Fruit fly (Drosophila melanogaster): ENCODE measurements around the gene Amun.

The Amun gene

dm6 chrX:11715263-11715659 is at the start of gene Amun:
Gene Amun, minus strand, starts transcription at chrX:11715565.
- TF ChIP-seq CG6792 (GFP tag; optimal IDR thresholded peaks at IDR 0.05) (peak; percentile 43), dac (GFP tag; optimal IDR thresholded peaks at IDR 0.05) (no peak), Hr4 (GFP tag; optimal IDR thresholded peaks at IDR 0.05) (peak; percentile 5), spab (GFP tag; optimal IDR thresholded peaks at IDR 0.05) (peak; percentile 6), CG10631 (GFP tag; optimal IDR thresholded peaks at IDR 0.05) (peak; percentile 16), CG11294 (GFP tag; IDR thresholded peaks at IDR 0.05) (no peak; the same call in 1 of the 2 replicates), OdsH (GFP tag; optimal IDR thresholded peaks at IDR 0.05) (peak; percentile 53), CG8319 (GFP tag; optimal IDR thresholded peaks at IDR 0.05) (no peak), CG7368 (GFP tag; optimal IDR thresholded peaks at IDR 0.05) (peak; percentile 50), CG11902 (GFP tag; optimal IDR thresholded peaks at IDR 0.05) (peak; percentile 7), vri (GFP tag; optimal IDR thresholded peaks at IDR 0.05) (peak; percentile 41), topi (GFP tag; optimal IDR thresholded peaks at IDR 0.05) (peak; percentile 39), CG31627 (GFP tag; optimal IDR thresholded peaks at IDR 0.05) (peak; percentile 62), Sox14 (GFP tag; optimal IDR thresholded peaks at IDR 0.05) (peak; percentile 43), Hr38 (GFP tag; optimal IDR thresholded peaks at IDR 0.05) (no peak), fd59A (GFP tag; optimal IDR thresholded peaks at IDR 0.05) (peak; percentile 26), CG8632 (GFP tag; optimal IDR thresholded peaks at IDR 0.05) (no peak), CG8119 (GFP tag; IDR thresholded peaks at IDR 0.05) (0 out of 3 replicates have a peak, but pooled peaks have one; percentile 20), CG32006 (GFP tag; optimal IDR thresholded peaks at IDR 0.05) (peak; percentile 64), cyc (GFP tag; optimal IDR thresholded peaks at IDR 0.05) (peak; percentile 25), Eip75B (GFP tag; optimal IDR thresholded peaks at IDR 0.05) (peak; percentile 36), Smox (GFP tag; optimal IDR thresholded peaks at IDR 0.05) (peak; percentile 63), pdm3 (GFP tag; optimal IDR thresholded peaks at IDR 0.05) (peak; percentile 52), CG4318 (GFP tag; optimal IDR thresholded peaks at IDR 0.05) (peak; percentile 16), Hr39 (GFP tag; optimal IDR thresholded peaks at IDR 0.05) (peak; percentile 63), Sox15 (GFP tag; optimal IDR thresholded peaks at IDR 0.05) (no peak), eg (GFP tag; IDR thresholded peaks at IDR 0.05) (peak; percentile 41), Sox102F (GFP tag; optimal IDR thresholded peaks at IDR 0.05) (no peak), Blimp-1 (GFP tag; optimal IDR thresholded peaks at IDR 0.05) (no peak), CG34406 (GFP tag; optimal IDR thresholded peaks at IDR 0.05) (no peak), CG16779 (tag; optimal IDR thresholded peaks at IDR 0.05) (no peak), CG3919 (GFP tag; optimal IDR thresholded peaks at IDR 0.05) (peak; percentile 26), Eip78C (GFP tag) (peak; percentile 59), CG11762 (GFP tag; optimal IDR thresholded peaks at IDR 0.05; ENCODE audit: insufficient read depth) (no peak), Ets21C (GFP tag; optimal IDR thresholded peaks at IDR 0.05) (peak; percentile 22), Gug (GFP tag; IDR thresholded peaks at IDR 0.05) (no peak), fkh (GFP tag; optimal IDR thresholded peaks at IDR 0.05) (peak; percentile 62), CG6163 (GFP tag; IDR thresholded peaks at IDR 0.05) (no peak; the same call in none of the 3 replicates), achi (GFP tag; optimal IDR thresholded peaks at IDR 0.05) (peak; percentile 11), Ets96B (tag; optimal IDR thresholded peaks at IDR 0.05) (no peak), CG6276 (GFP tag; optimal IDR thresholded peaks at IDR 0.05) (peak; percentile 33), dsx (GFP tag; optimal IDR thresholded peaks at IDR 0.05; ENCODE audit: poor library complexity, severe bottlenecking) (peak; percentile 38), salr (GFP tag; optimal IDR thresholded peaks at IDR 0.05) (peak in 1 of 2 experiments; percentile 63), CG3032 (tag; optimal IDR thresholded peaks at IDR 0.05) (peak; percentile 42), CG9139 (GFP tag; optimal IDR thresholded peaks at IDR 0.05) (no peak), fd85E (GFP tag; optimal IDR thresholded peaks at IDR 0.05) (no peak), ss (GFP tag; optimal IDR thresholded peaks at IDR 0.05) (no peak), Eip93F (GFP tag; optimal IDR thresholded peaks at IDR 0.05) (no peak), CG15336 (GFP tag; IDR thresholded peaks at IDR 0.05) (peak; percentile 18; the same call in 1 of the 2 replicates), CG1621 (tag; optimal IDR thresholded peaks at IDR 0.05) (no peak), CG10669 (GFP tag; optimal IDR thresholded peaks at IDR 0.05) (peak; percentile 51), Lpt (GFP tag; optimal IDR thresholded peaks at IDR 0.05) (no peak)

All from whole organism, prepupa.